Worm (Caenorhabditis elegans) whole organism, L1 larva: ENCODE data around the gene F40H3.1.

ENCODE experiments used
- ceh-8 ChIP-seq: fragments of 200-800 bp; sonication (Bioruptor generic); optimal IDR thresholded peaks from 2 replicates; lab custom pipeline; 2018; ENCODE audit warnings: mild to moderate bottlenecking, missing genetic modification characterization, moderate library complexity, missing compliant biosample characterization
- fkh-10 ChIP-seq: sonication (generic microtip); optimal IDR thresholded peaks from 2 replicates; lab custom pipeline; 2017; ENCODE audit warnings: missing biosample characterization, missing genetic modification reagents, missing genetic modification characterization
- nhr-19 ChIP-seq: fragments of 200-800 bp; sonication (Bioruptor generic); conservative IDR thresholded peaks from 2 replicates; pipeline ENCODE4 v1.3.6; 2022; ENCODE audit warnings: missing genetic modification characterization, missing compliant biosample characterization

DNA sequence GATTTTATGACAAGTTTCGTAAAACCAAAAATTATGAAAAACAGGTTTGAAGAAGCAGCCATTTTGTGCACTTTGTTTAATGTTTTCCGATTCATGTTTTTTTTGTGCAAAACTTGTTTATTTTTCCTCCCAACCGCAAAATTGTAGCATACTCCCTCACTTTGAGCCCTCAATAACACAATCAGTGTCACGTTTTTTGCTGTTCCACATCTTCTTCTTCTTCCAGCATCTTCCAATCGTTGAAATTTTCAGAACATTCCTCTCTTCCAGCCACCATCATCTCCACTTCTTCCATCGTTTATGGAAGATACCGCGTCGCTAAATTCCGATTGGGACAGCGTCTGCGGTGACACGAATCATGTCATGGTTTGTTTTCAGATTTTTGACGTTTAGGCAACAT is 47.0 kb upstream of the F40H3.1 start, which contains the start of gene abts-3:
- TF ChIP-seq ceh-8: no peak
- TF ChIP-seq fkh-10 (GFP tag; lab: Kevin White, UChicago): no peak
- no peak for TF ChIP-seq nhr-19 (GFP tag; lab: Robert Waterston, UW)
